Worm (Caenorhabditis elegans) whole organism, L3 larva: Measurements from ENCODE around the gene F44G3.7.

Experiments
- R02D3.7 ChIP-seq: fragments of 150-350 bp; optimal IDR thresholded peaks from 2 replicates; lab custom pipeline; 2014; ENCODE audit warnings: missing biosample characterization, missing genetic modification characterization
- ZK546.5 ChIP-seq: sonication (generic microtip); optimal IDR thresholded peaks from 2 replicates; lab custom pipeline; 2017; ENCODE audit warnings: missing biosample characterization, missing genetic modification characterization
- aly-2 ChIP-seq: fragments of 150-350 bp; optimal IDR thresholded peaks from 2 replicates; lab custom pipeline; 2014; ENCODE audit warnings: missing biosample characterization, missing genetic modification characterization
- ama-1 ChIP-seq: fragments of 150-350 bp; optimal IDR thresholded peaks from 2 replicates; lab custom pipeline; 2018
- ceh-82 ChIP-seq: fragments of 150-350 bp; optimal IDR thresholded peaks from 2 replicates; lab custom pipeline; 2014; ENCODE audit warnings: missing biosample characterization, missing genetic modification characterization
- daf-12 ChIP-seq: fragments of 150-350 bp; optimal IDR thresholded peaks from 2 replicates; lab custom pipeline; 2014; ENCODE audit warnings: missing biosample characterization, missing genetic modification reagents, missing genetic modification characterization
- egl-27 ChIP-seq: sonication (generic microtip); optimal IDR thresholded peaks from 4 replicates; lab custom pipeline; 2017; ENCODE audit warnings: missing biosample characterization, missing genetic modification reagents, missing genetic modification characterization
- egl-5 ChIP-seq: fragments of 150-350 bp; optimal IDR thresholded peaks from 2 replicates; lab custom pipeline; 2017; ENCODE audit warnings: missing biosample characterization, missing genetic modification reagents, missing genetic modification characterization, inconsistent platforms
- elt-1 ChIP-seq: fragments of 150-350 bp; optimal IDR thresholded peaks from 2 replicates; lab custom pipeline; 2014; ENCODE audit warnings: missing biosample characterization, missing genetic modification characterization
- elt-2 ChIP-seq: sonication (generic microtip); optimal IDR thresholded peaks from 2 replicates; lab custom pipeline; 2016; ENCODE audit warnings: missing genetic modification reagents, mild to moderate bottlenecking, missing genetic modification characterization, missing compliant biosample characterization
- fkh-10 ChIP-seq: sonication (generic microtip); optimal IDR thresholded peaks from 2 replicates; lab custom pipeline; 2017; ENCODE audit warnings: missing biosample characterization, missing genetic modification reagents, missing genetic modification characterization
- fkh-2 ChIP-seq: fragments of 150-350 bp; optimal IDR thresholded peaks from 2 replicates; lab custom pipeline; 2014; ENCODE audit warnings: missing biosample characterization, missing genetic modification reagents, missing genetic modification characterization
- hmg-11 ChIP-seq: sonication (generic microtip); optimal IDR thresholded peaks from 2 replicates; lab custom pipeline; 2016; ENCODE audit warnings: missing genetic modification characterization, missing compliant biosample characterization
- lin-15B ChIP-seq: fragments of 150-350 bp; optimal IDR thresholded peaks from 2 replicates; lab custom pipeline; 2014; ENCODE audit warnings: missing biosample characterization, missing genetic modification characterization
- lin-39 ChIP-seq: fragments of 150-350 bp; optimal IDR thresholded peaks from 2 replicates; lab custom pipeline; 2018; ENCODE audit warnings: missing biosample characterization, missing genetic modification reagents, missing genetic modification characterization
- mdl-1 ChIP-seq: fragments of 150-350 bp; optimal IDR thresholded peaks from 2 replicates; lab custom pipeline; 2014; ENCODE audit warnings: missing biosample characterization, missing genetic modification characterization
- nfya-1 ChIP-seq: sonication (generic microtip); optimal IDR thresholded peaks from 2 replicates; lab custom pipeline; 2017; ENCODE audit warnings: missing genetic modification characterization, mild to moderate bottlenecking, missing compliant biosample characterization, antibody characterized with exemption, moderate library complexity; ENCODE audit not compliant: insufficient read depth
- nhr-11 ChIP-seq: fragments of 150-350 bp; optimal IDR thresholded peaks from 2 replicates; lab custom pipeline; 2014; ENCODE audit warnings: missing biosample characterization, missing genetic modification characterization
- nhr-12 ChIP-seq: fragments of 150-350 bp; optimal IDR thresholded peaks from 2 replicates; lab custom pipeline; 2014; ENCODE audit warnings: missing biosample characterization, missing genetic modification characterization
- nhr-237 ChIP-seq: fragments of 150-350 bp; optimal IDR thresholded peaks from 2 replicates; lab custom pipeline; 2014; ENCODE audit warnings: missing biosample characterization, missing genetic modification characterization
- nhr-28 ChIP-seq: fragments of 150-350 bp; optimal IDR thresholded peaks from 2 replicates; lab custom pipeline; 2014; ENCODE audit warnings: missing biosample characterization, missing genetic modification characterization
- nhr-67 ChIP-seq: fragments of 150-350 bp; optimal IDR thresholded peaks from 2 replicates; lab custom pipeline; 2014; ENCODE audit warnings: missing biosample characterization, missing genetic modification characterization
- nhr-76 ChIP-seq: fragments of 150-350 bp; sonication (generic microtip); optimal IDR thresholded peaks from 5 replicates; lab custom pipeline; 2014; ENCODE audit warnings: missing biosample characterization, missing genetic modification characterization
- pha-4 ChIP-seq: fragments of 150-350 bp; optimal IDR thresholded peaks from 2 replicates; lab custom pipeline; 2014; ENCODE audit warnings: missing biosample characterization, missing genetic modification reagents, missing genetic modification characterization
- pqm-1 ChIP-seq: fragments of 150-350 bp; optimal IDR thresholded peaks from 2 replicates; lab custom pipeline; 2017; ENCODE audit warnings: missing biosample characterization, missing genetic modification characterization, inconsistent platforms
- sea-2 ChIP-seq: fragments of 150-350 bp; sonication (generic microtip); optimal IDR thresholded peaks from 4 replicates; lab custom pipeline; 2014; ENCODE audit warnings: missing biosample characterization, missing genetic modification reagents, missing genetic modification characterization
- skn-1 ChIP-seq: fragments of 150-350 bp; optimal IDR thresholded peaks from 2 replicates; lab custom pipeline; 2014; ENCODE audit warnings: missing biosample characterization, missing genetic modification characterization
- snpc-4 ChIP-seq: fragments of 150-350 bp; optimal IDR thresholded peaks from 2 replicates; lab custom pipeline; 2014; ENCODE audit warnings: missing biosample characterization, missing genetic modification characterization
- tbx-2 ChIP-seq: sonication (generic microtip); optimal IDR thresholded peaks from 2 replicates; lab custom pipeline; 2016; ENCODE audit warnings: mild to moderate bottlenecking, missing genetic modification characterization, missing compliant biosample characterization
- unc-39 ChIP-seq: sonication (generic microtip); optimal IDR thresholded peaks from 4 replicates; lab custom pipeline; 2017; ENCODE audit warnings: missing biosample characterization, missing genetic modification characterization
- zag-1 ChIP-seq: fragments of 150-350 bp; optimal IDR thresholded peaks from 2 replicates; lab custom pipeline; 2014; ENCODE audit warnings: missing biosample characterization, missing genetic modification characterization
- ztf-11 ChIP-seq: fragments of 150-350 bp; optimal IDR thresholded peaks from 2 replicates; lab custom pipeline; 2014; ENCODE audit warnings: missing biosample characterization, missing genetic modification characterization
- ztf-4 ChIP-seq: fragments of 150-350 bp; optimal IDR thresholded peaks from 2 replicates; lab custom pipeline; 2014; ENCODE audit warnings: missing biosample characterization, missing genetic modification characterization

F44G3.7 gene

DNA sequence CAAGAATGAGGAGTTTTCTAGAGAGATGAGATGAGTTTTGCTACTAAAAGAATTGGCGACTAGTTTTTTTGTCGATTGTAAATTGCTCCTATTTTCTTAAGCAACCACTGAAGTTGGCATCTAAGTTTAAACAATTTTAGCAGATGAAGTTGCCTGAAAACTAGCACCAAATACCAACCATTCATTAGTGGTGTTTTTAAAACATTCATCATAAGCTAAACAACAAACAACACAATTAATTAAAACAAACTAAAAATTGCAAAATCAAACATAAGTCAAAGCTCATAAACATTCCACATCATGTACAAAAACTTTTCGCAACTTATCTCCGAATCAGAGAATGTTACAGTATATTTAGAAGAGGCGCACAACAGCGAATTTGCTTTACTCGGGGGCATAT is 45.2 kb upstream of the F44G3.7 start, which contains the start of gene srz-13:
Gene srz-13 (plus strand): TSS at position 301 of the 400 bp plus-strand sequence.
- TF ChIP-seq ZK546.5 (tag; lab: Kevin White, UChicago) = no peak
- TF ChIP-seq fkh-10 (GFP tag; lab: Kevin White, UChicago) = no peak
- no peak for TF ChIP-seq ztf-4 (tag; lab: Kevin White, UChicago)
- TF ChIP-seq nhr-67 (tag; lab: Kevin White, UChicago) = no peak
- no peak for TF ChIP-seq sea-2 (GFP tag; lab: Kevin White, UChicago)
- no peak for TF ChIP-seq unc-39 (tag; lab: Kevin White, UChicago)
- no peak for TF ChIP-seq pha-4 (tag; lab: Kevin White, UChicago)
- TF ChIP-seq hmg-11 (tag; lab: Kevin White, UChicago) = no peak
- TF ChIP-seq zag-1 (tag; lab: Kevin White, UChicago) = no peak
- TF ChIP-seq nhr-12 (tag; lab: Kevin White, UChicago) = no peak
- TF ChIP-seq elt-1 (tag; lab: Kevin White, UChicago) = no peak
- TF ChIP-seq ztf-11 (tag; lab: Kevin White, UChicago) = no peak
- no peak for TF ChIP-seq nhr-28 (tag; lab: Kevin White, UChicago)
- TF ChIP-seq nfya-1 (tag; lab: Kevin White, UChicago) = no peak
- TF ChIP-seq lin-15B (tag; lab: Kevin White, UChicago) = no peak
- no peak for TF ChIP-seq skn-1 (tag; lab: Kevin White, UChicago)
- TF ChIP-seq tbx-2 (tag; lab: Kevin White, UChicago) = no peak
- no peak for TF ChIP-seq fkh-2 (tag; lab: Kevin White, UChicago)

DNA sequence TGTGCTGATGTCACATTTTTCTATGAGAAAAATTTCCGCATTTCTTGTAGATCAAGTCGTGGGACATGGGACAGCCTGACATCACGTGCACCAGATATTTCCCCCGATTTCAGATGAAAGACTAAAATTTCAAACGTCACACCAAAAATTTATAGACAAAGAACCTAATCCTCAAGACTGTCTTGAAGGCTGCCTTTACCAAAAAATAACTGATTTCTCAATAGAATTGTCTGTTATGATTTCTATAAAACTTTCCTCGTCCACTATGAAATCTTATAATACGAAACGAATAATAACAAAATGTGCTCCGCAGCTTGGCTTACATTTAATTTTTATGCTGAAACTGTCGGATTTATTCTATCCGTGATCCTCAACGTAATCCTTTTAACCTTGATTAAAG is 43.4 kb upstream of the F44G3.7 start, which contains the start of gene str-106:
Gene str-106 (plus strand): TSS at position 301 of the 400 bp plus-strand sequence.
- TF ChIP-seq egl-27 = no peak
- TF ChIP-seq pqm-1 = no peak
- TF ChIP-seq fkh-10 (GFP tag; lab: Kevin White, UChicago) = no peak
- TF ChIP-seq ztf-4 (tag; lab: Kevin White, UChicago) = no peak
- no peak for TF ChIP-seq mdl-1 (tag; lab: Kevin White, UChicago)
- TF ChIP-seq pha-4 (tag; lab: Kevin White, UChicago) = no peak
- no peak for TF ChIP-seq tbx-2 (tag; lab: Kevin White, UChicago)
- no peak for TF ChIP-seq ceh-82
- TF ChIP-seq ama-1 (lab: Kevin White, UChicago) = no peak
- no peak for TF ChIP-seq egl-5 (tag; lab: Kevin White, UChicago)
- TF ChIP-seq snpc-4 (tag; lab: Kevin White, UChicago) = no peak
- TF ChIP-seq R02D3.7 (tag; lab: Kevin White, UChicago) = no peak
- no peak for TF ChIP-seq nhr-11 (tag; lab: Kevin White, UChicago)

DNA sequence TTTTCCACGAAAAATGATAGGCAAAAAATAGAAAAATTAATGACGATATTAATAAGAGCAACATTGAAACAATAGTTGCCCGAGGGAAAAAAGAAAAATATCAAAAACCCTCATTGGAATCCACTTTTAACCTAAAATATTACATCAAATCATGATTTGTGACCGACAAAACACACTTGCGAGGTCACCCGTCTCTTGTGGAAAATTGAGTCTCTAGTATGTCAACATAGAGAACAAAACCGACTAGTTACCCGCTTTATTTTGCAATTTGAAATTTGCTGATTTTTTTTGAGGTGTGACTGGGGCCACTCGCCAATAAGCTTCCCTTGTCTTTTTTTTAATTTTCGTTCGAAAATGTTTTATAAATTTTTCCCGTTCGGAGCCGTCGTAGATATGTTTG is 38.8 kb upstream of the F44G3.7 start, which contains the start of gene cyp-33D1:
Gene cyp-33D1 (minus strand): TSS at position 101 of the 400 bp plus-strand sequence.
- TF ChIP-seq daf-12 (tag; lab: Kevin White, UChicago) (no peak), nhr-237 (no peak), hmg-11 (tag; lab: Kevin White, UChicago) (no peak), nhr-76 (tag; lab: Kevin White, UChicago) (no peak), ztf-11 (tag; lab: Kevin White, UChicago) (no peak), sea-2 (GFP tag; lab: Kevin White, UChicago) (no peak), lin-39 (tag; lab: Kevin White, UChicago) (no peak)

DNA sequence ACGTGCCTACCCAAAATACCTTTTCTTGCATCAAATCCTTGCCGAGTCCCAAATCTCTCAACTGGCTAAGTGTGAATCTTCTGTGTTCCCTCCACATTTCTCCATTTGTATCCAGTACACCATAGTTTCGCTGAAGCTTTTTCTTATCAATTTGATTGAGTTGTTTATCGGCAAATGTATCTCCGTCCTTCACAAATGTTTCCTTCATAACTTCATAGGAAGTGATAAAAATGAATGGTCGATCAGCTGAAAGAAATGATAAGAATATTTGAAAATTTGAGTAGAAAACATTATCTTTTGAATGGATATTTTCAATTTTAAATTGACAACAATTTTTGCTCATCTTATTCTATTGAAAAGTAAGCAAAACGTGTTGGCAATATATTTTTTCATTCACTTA is 38.3 kb upstream of the F44G3.7 start:
- TF ChIP-seq nhr-237 (no peak), nhr-12 (tag; lab: Kevin White, UChicago) (no peak), aly-2 (tag; lab: Kevin White, UChicago) (no peak), pha-4 (tag; lab: Kevin White, UChicago) (no peak), mdl-1 (tag; lab: Kevin White, UChicago) (no peak), elt-1 (tag; lab: Kevin White, UChicago) (no peak), pqm-1 (peak; percentile 35), lin-39 (tag; lab: Kevin White, UChicago) (no peak), elt-2 (peak; percentile 60), lin-15B (tag; lab: Kevin White, UChicago) (no peak)

DNA sequence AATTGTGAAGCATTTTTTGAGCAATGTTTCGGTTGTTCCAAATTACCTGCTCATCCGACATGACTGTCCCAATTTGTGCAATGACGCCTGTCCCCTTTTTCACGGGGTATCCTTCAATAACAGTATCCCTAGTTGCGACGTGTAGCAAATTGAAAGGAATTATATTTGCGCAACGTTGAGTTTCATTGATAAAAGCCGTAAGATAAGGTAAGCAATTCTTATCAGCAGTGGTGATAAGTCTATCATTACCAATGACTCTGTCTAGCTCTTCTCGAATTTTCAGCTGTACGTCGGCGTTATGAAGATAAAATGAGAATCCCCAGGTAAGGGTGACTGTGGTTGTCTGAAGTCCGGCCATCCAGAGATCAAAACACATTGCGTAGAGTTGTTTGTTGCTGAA is 37.2 kb upstream of the F44G3.7 start:
- TF ChIP-seq elt-2 (peak; percentile 23), daf-12 (tag; lab: Kevin White, UChicago) (no peak)
- TF ChIP-seq, all 47 proteins: peak for 1
